Worm (Caenorhabditis elegans) whole organism, L3 larva: ENCODE results near the gene F20B6.4.

Experiments
- R02D3.7 ChIP-seq: fragments of 150-350 bp; optimal IDR thresholded peaks from 2 replicates; lab custom pipeline; 2014; ENCODE audit warnings: missing biosample characterization, missing genetic modification characterization
- ZK546.5 ChIP-seq: sonication (generic microtip); optimal IDR thresholded peaks from 2 replicates; lab custom pipeline; 2017; ENCODE audit warnings: missing biosample characterization, missing genetic modification characterization
- ama-1 ChIP-seq: fragments of 150-350 bp; optimal IDR thresholded peaks from 2 replicates; lab custom pipeline; 2018
- ceh-16 ChIP-seq: sonication (generic microtip); optimal IDR thresholded peaks from 2 replicates; lab custom pipeline; 2017; ENCODE audit warnings: missing biosample characterization, missing genetic modification characterization
- ceh-28 ChIP-seq: fragments of 150-350 bp; optimal IDR thresholded peaks from 2 replicates; lab custom pipeline; 2014; ENCODE audit warnings: missing biosample characterization, missing genetic modification reagents, missing genetic modification characterization
- ceh-9 ChIP-seq: sonication (generic microtip); optimal IDR thresholded peaks from 2 replicates; lab custom pipeline; 2018; ENCODE audit warnings: missing biosample characterization, missing genetic modification characterization
- daf-12 ChIP-seq: fragments of 150-350 bp; optimal IDR thresholded peaks from 2 replicates; lab custom pipeline; 2014; ENCODE audit warnings: missing biosample characterization, missing genetic modification reagents, missing genetic modification characterization
- egl-27 ChIP-seq: sonication (generic microtip); optimal IDR thresholded peaks from 4 replicates; lab custom pipeline; 2017; ENCODE audit warnings: missing biosample characterization, missing genetic modification reagents, missing genetic modification characterization
- egl-5 ChIP-seq: fragments of 150-350 bp; optimal IDR thresholded peaks from 2 replicates; lab custom pipeline; 2017; ENCODE audit warnings: missing biosample characterization, missing genetic modification reagents, missing genetic modification characterization, inconsistent platforms
- elt-1 ChIP-seq: fragments of 150-350 bp; optimal IDR thresholded peaks from 2 replicates; lab custom pipeline; 2014; ENCODE audit warnings: missing biosample characterization, missing genetic modification characterization
- elt-2 ChIP-seq: sonication (generic microtip); optimal IDR thresholded peaks from 2 replicates; lab custom pipeline; 2016; ENCODE audit warnings: missing genetic modification reagents, mild to moderate bottlenecking, missing genetic modification characterization, missing compliant biosample characterization
- elt-3 ChIP-seq, 3 experiments: fragments of 150-350 bp in 1 of 3; sonication (generic microtip) in 2 of 3; optimal IDR thresholded peaks; 2 replicates in 2 of 3; 4 replicates in 1 of 3; lab custom pipeline; 2014 to 2017; ENCODE audit warnings: missing biosample characterization in 3 of 3, missing genetic modification characterization in 3 of 3
- eor-1 ChIP-seq, 2 experiments: fragments of 150-350 bp; optimal IDR thresholded peaks; 2 replicates each; lab custom pipeline; 2014 to 2018; ENCODE audit warnings: missing biosample characterization in 2 of 2, missing genetic modification characterization in 2 of 2
- fkh-10 ChIP-seq: sonication (generic microtip); optimal IDR thresholded peaks from 2 replicates; lab custom pipeline; 2017; ENCODE audit warnings: missing biosample characterization, missing genetic modification reagents, missing genetic modification characterization
- fkh-2 ChIP-seq: fragments of 150-350 bp; optimal IDR thresholded peaks from 2 replicates; lab custom pipeline; 2014; ENCODE audit warnings: missing biosample characterization, missing genetic modification reagents, missing genetic modification characterization
- fos-1 ChIP-seq: fragments of 150-350 bp; optimal IDR thresholded peaks from 2 replicates; lab custom pipeline; 2014; ENCODE audit warnings: missing biosample characterization, missing genetic modification characterization
- hmg-11 ChIP-seq: sonication (generic microtip); optimal IDR thresholded peaks from 2 replicates; lab custom pipeline; 2016; ENCODE audit warnings: missing genetic modification characterization, missing compliant biosample characterization
- jun-1 ChIP-seq: fragments of 150-350 bp; optimal IDR thresholded peaks from 2 replicates; lab custom pipeline; 2014; ENCODE audit warnings: missing biosample characterization, missing genetic modification reagents, missing genetic modification characterization
- lin-15B ChIP-seq: fragments of 150-350 bp; optimal IDR thresholded peaks from 2 replicates; lab custom pipeline; 2014; ENCODE audit warnings: missing biosample characterization, missing genetic modification characterization
- lin-39 ChIP-seq: fragments of 150-350 bp; optimal IDR thresholded peaks from 2 replicates; lab custom pipeline; 2018; ENCODE audit warnings: missing biosample characterization, missing genetic modification reagents, missing genetic modification characterization
- lsy-12 ChIP-seq: sonication (generic microtip); optimal IDR thresholded peaks from 2 replicates; lab custom pipeline; 2016; ENCODE audit warnings: mild to moderate bottlenecking, missing genetic modification characterization, missing compliant biosample characterization
- mml-1 ChIP-seq: fragments of 150-350 bp; sonication (generic microtip); optimal IDR thresholded peaks from 3 replicates; lab custom pipeline; 2014; ENCODE audit warnings: missing biosample characterization, missing genetic modification characterization
- nfya-1 ChIP-seq: sonication (generic microtip); optimal IDR thresholded peaks from 2 replicates; lab custom pipeline; 2017; ENCODE audit warnings: missing genetic modification characterization, mild to moderate bottlenecking, missing compliant biosample characterization, antibody characterized with exemption, moderate library complexity; ENCODE audit not compliant: insufficient read depth
- nhr-11 ChIP-seq: fragments of 150-350 bp; optimal IDR thresholded peaks from 2 replicates; lab custom pipeline; 2014; ENCODE audit warnings: missing biosample characterization, missing genetic modification characterization
- nhr-12 ChIP-seq: fragments of 150-350 bp; optimal IDR thresholded peaks from 2 replicates; lab custom pipeline; 2014; ENCODE audit warnings: missing biosample characterization, missing genetic modification characterization
- nhr-23 ChIP-seq: fragments of 150-350 bp; optimal IDR thresholded peaks from 2 replicates; lab custom pipeline; 2014; ENCODE audit warnings: missing biosample characterization, missing genetic modification reagents, missing genetic modification characterization
- nhr-25 ChIP-seq: sonication (generic microtip); optimal IDR thresholded peaks from 2 replicates; lab custom pipeline; 2017; ENCODE audit warnings: missing biosample characterization, missing genetic modification characterization
- nhr-28 ChIP-seq: fragments of 150-350 bp; optimal IDR thresholded peaks from 2 replicates; lab custom pipeline; 2014; ENCODE audit warnings: missing biosample characterization, missing genetic modification characterization
- nhr-43 ChIP-seq: sonication (generic microtip); optimal IDR thresholded peaks from 2 replicates; lab custom pipeline; 2016; ENCODE audit warnings: mild to moderate bottlenecking, missing genetic modification characterization, missing compliant biosample characterization; ENCODE audit not compliant: poor library complexity, severe bottlenecking
- nhr-67 ChIP-seq: fragments of 150-350 bp; optimal IDR thresholded peaks from 2 replicates; lab custom pipeline; 2014; ENCODE audit warnings: missing biosample characterization, missing genetic modification characterization
- nhr-77 ChIP-seq: fragments of 150-350 bp; optimal IDR thresholded peaks from 2 replicates; lab custom pipeline; 2014; ENCODE audit warnings: missing biosample characterization, missing genetic modification characterization
- pha-4 ChIP-seq: fragments of 150-350 bp; optimal IDR thresholded peaks from 2 replicates; lab custom pipeline; 2014; ENCODE audit warnings: missing biosample characterization, missing genetic modification reagents, missing genetic modification characterization
- pqm-1 ChIP-seq: fragments of 150-350 bp; optimal IDR thresholded peaks from 2 replicates; lab custom pipeline; 2017; ENCODE audit warnings: missing biosample characterization, missing genetic modification characterization, inconsistent platforms
- skn-1 ChIP-seq: fragments of 150-350 bp; optimal IDR thresholded peaks from 2 replicates; lab custom pipeline; 2014; ENCODE audit warnings: missing biosample characterization, missing genetic modification characterization
- snpc-4 ChIP-seq: fragments of 150-350 bp; optimal IDR thresholded peaks from 2 replicates; lab custom pipeline; 2014; ENCODE audit warnings: missing biosample characterization, missing genetic modification characterization
- tbx-2 ChIP-seq: sonication (generic microtip); optimal IDR thresholded peaks from 2 replicates; lab custom pipeline; 2016; ENCODE audit warnings: mild to moderate bottlenecking, missing genetic modification characterization, missing compliant biosample characterization
- unc-39 ChIP-seq: sonication (generic microtip); optimal IDR thresholded peaks from 4 replicates; lab custom pipeline; 2017; ENCODE audit warnings: missing biosample characterization, missing genetic modification characterization
- unc-62 ChIP-seq: fragments of 150-350 bp; sonication (generic microtip); optimal IDR thresholded peaks from 4 replicates; lab custom pipeline; 2014; ENCODE audit warnings: missing biosample characterization, missing genetic modification reagents, missing genetic modification characterization
- zag-1 ChIP-seq: fragments of 150-350 bp; optimal IDR thresholded peaks from 2 replicates; lab custom pipeline; 2014; ENCODE audit warnings: missing biosample characterization, missing genetic modification characterization
- ztf-11 ChIP-seq: fragments of 150-350 bp; optimal IDR thresholded peaks from 2 replicates; lab custom pipeline; 2014; ENCODE audit warnings: missing biosample characterization, missing genetic modification characterization
- ztf-4 ChIP-seq: fragments of 150-350 bp; optimal IDR thresholded peaks from 2 replicates; lab custom pipeline; 2014; ENCODE audit warnings: missing biosample characterization, missing genetic modification characterization

Gene F20B6.4

ce11 chrX:4196431-4196830, at the start of gene F20B6.4:
TSS of gene F20B6.4 (minus strand) at chrX:4196531.
- TF ChIP-seq ceh-16 (tag; lab: Kevin White, UChicago): no peak
- TF ChIP-seq nhr-28 (tag; lab: Kevin White, UChicago): no peak
- no peak for TF ChIP-seq lin-39 (tag; lab: Kevin White, UChicago)
- TF ChIP-seq ceh-28 (tag; lab: Kevin White, UChicago): no peak
- TF ChIP-seq fos-1 (tag; lab: Kevin White, UChicago): no peak
- TF ChIP-seq ceh-9: no peak
- no peak for TF ChIP-seq elt-3 (tag; optimal IDR thresholded peaks at IDR 0.05; lab: Kevin White, UChicago)
- TF ChIP-seq jun-1 (tag; lab: Kevin White, UChicago): no peak
- no peak for TF ChIP-seq nhr-43
- TF ChIP-seq, all 47 proteins: peak for 0

- TF ChIP-seq elt-2 (peak; percentile 89), pqm-1 (peak; percentile 91), pha-4 (tag; lab: Kevin White, UChicago) (peak; percentile 42), elt-1 (tag; lab: Kevin White, UChicago) (peak; percentile 28), ztf-11 (no peak)
Observed at ce11 chrX:4245124-4245523, 48.8 kb upstream of the F20B6.4 start.

- TF ChIP-seq nhr-77 (tag; lab: Kevin White, UChicago) (no peak), eor-1 (tag; optimal IDR thresholded peaks at IDR 0.05; lab: Kevin White, UChicago) (no peak), elt-2 (peak; percentile 42), pha-4 (tag; lab: Kevin White, UChicago) (peak; percentile 9), nhr-43 (peak; percentile 38), nfya-1 (tag; lab: Kevin White, UChicago) (no peak), jun-1 (tag; lab: Kevin White, UChicago) (peak; percentile 58), pqm-1 (peak; percentile 37)
Observed at ce11 chrX:4244489-4245123, 48.3 kb upstream of the F20B6.4 start.

- TF ChIP-seq fkh-10 (peak; percentile 45), fkh-2 (no peak)
Observed at ce11 chrX:4238971-4239370, 42.6 kb upstream of the F20B6.4 start.

- TF ChIP-seq R02D3.7 (tag; lab: Kevin White, UChicago): no peak
- TF ChIP-seq ama-1 (lab: Kevin White, UChicago): no peak
- no peak for TF ChIP-seq jun-1 (tag; lab: Kevin White, UChicago)
- no peak for TF ChIP-seq eor-1 (tag; optimal IDR thresholded peaks at IDR 0.05; lab: Kevin White, UChicago)
- TF ChIP-seq fos-1 (tag; lab: Kevin White, UChicago): no peak
- no peak for TF ChIP-seq skn-1
- TF ChIP-seq unc-39 (tag; lab: Kevin White, UChicago): no peak
- TF ChIP-seq hmg-11 (tag; lab: Kevin White, UChicago): no peak
- TF ChIP-seq ZK546.5 (tag; lab: Kevin White, UChicago): no peak
- no peak for TF ChIP-seq nhr-28 (tag; lab: Kevin White, UChicago)
- no peak for TF ChIP-seq elt-3 (tag; optimal IDR thresholded peaks at IDR 0.05; lab: Kevin White, UChicago)
- no peak for TF ChIP-seq zag-1
Observed at ce11 chrX:4235752-4236151, 39.4 kb upstream of the F20B6.4 start, which contains the start of gene rab-37. TSS of gene rab-37 (minus strand) at chrX:4235852.

- TF ChIP-seq nhr-12 (no peak), zag-1 (peak; percentile 78), tbx-2 (peak; percentile 82), lin-15B (tag; lab: Kevin White, UChicago) (no peak), nhr-67 (tag; lab: Kevin White, UChicago) (no peak), ceh-28 (tag; lab: Kevin White, UChicago) (peak; percentile 73), nhr-23 (tag; lab: Kevin White, UChicago) (peak; percentile 80), nhr-11 (tag; lab: Kevin White, UChicago) (no peak), ceh-9 (no peak), unc-62 (no peak), mml-1 (tag; lab: Kevin White, UChicago) (no peak), skn-1 (no peak), egl-5 (no peak), egl-27 (no peak), nhr-77 (tag; lab: Kevin White, UChicago) (no peak), daf-12 (tag; lab: Kevin White, UChicago) (no peak), pha-4 (tag; lab: Kevin White, UChicago) (no peak), ztf-11 (no peak), lsy-12 (tag; lab: Kevin White, UChicago) (peak; percentile 85), nfya-1 (tag; lab: Kevin White, UChicago) (peak; percentile 75), snpc-4 (tag; lab: Kevin White, UChicago) (peak; percentile 51), jun-1 (tag; lab: Kevin White, UChicago) (peak; percentile 64), ztf-4 (no peak), hmg-11 (tag; lab: Kevin White, UChicago) (peak; percentile 97), nhr-25 (tag; lab: Kevin White, UChicago) (peak; percentile 85)
Observed at ce11 chrX:4222779-4223387, 26.6 kb upstream of the F20B6.4 start.
